Fruit fly (Drosophila melanogaster) whole organism, embryonic: ENCODE measurements around the gene Sfxn2.

Experiments used
- Antp ChIP-seq: fragments of 200-800 bp; sonication (Bioruptor generic); optimal IDR thresholded peaks from 3 replicates; lab custom pipeline; 2016; ENCODE audit warnings: missing biosample characterization, missing genetic modification characterization
- CG10462 ChIP-seq: fragments of 200-800 bp; sonication (Bioruptor generic); optimal IDR thresholded peaks from 2 replicates; lab custom pipeline; 2016; ENCODE audit warnings: missing biosample characterization, missing genetic modification characterization
- CG10979 ChIP-seq: fragments of 200-800 bp; sonication (Bioruptor generic); optimal IDR thresholded peaks from 2 replicates; lab custom pipeline; 2018; ENCODE audit warnings: missing biosample characterization, mild to moderate bottlenecking, missing genetic modification characterization, moderate library complexity
- CG11504 ChIP-seq: fragments of 200-800 bp; sonication (Bioruptor generic); optimal IDR thresholded peaks from 3 replicates; lab custom pipeline; 2019; ENCODE audit warnings: missing biosample characterization, mild to moderate bottlenecking, missing genetic modification characterization, moderate library complexity
- CG11723 ChIP-seq: fragments of 200-800 bp; sonication (Bioruptor generic); optimal IDR thresholded peaks from 2 replicates; lab custom pipeline; 2017; ENCODE audit warnings: missing biosample characterization, mild to moderate bottlenecking, missing genetic modification characterization
- CG13424 ChIP-seq: fragments of 200-800 bp; sonication (Bioruptor generic); optimal IDR thresholded peaks from 2 replicates; lab custom pipeline; 2019; ENCODE audit warnings: missing biosample characterization, mild to moderate bottlenecking, missing genetic modification characterization, moderate library complexity
- CG14050 ChIP-seq: fragments of 200-800 bp; sonication (Bioruptor generic); IDR thresholded peaks from 3 replicates; pipeline ENCODE4 v1.3.6; 2022; ENCODE audit warnings: missing biosample characterization, missing genetic modification characterization
- CG1529 ChIP-seq: fragments of 200-800 bp; sonication (Bioruptor generic); optimal IDR thresholded peaks from 3 replicates; lab custom pipeline; 2018; ENCODE audit warnings: missing biosample characterization, missing genetic modification characterization
- CG17359 ChIP-seq: fragments of 200-800 bp; sonication (Bioruptor generic); optimal IDR thresholded peaks from 3 replicates; lab custom pipeline; 2018; ENCODE audit warnings: missing biosample characterization, mild to moderate bottlenecking, missing genetic modification characterization, moderate library complexity
- CG17361 ChIP-seq: fragments of 200-800 bp; sonication (Bioruptor generic); IDR thresholded peaks from 3 replicates; pipeline ENCODE4 v1.3.6; 2022; ENCODE audit warnings: missing biosample characterization, missing genetic modification characterization
- CG2889 ChIP-seq: fragments of 200-800 bp; sonication (Bioruptor generic); IDR thresholded peaks from 3 replicates; pipeline ENCODE4 v1.3.6; 2022; ENCODE audit warnings: missing biosample characterization, missing genetic modification characterization
- CG3407 ChIP-seq: fragments of 200-800 bp; sonication (Bioruptor generic); optimal IDR thresholded peaks from 2 replicates; lab custom pipeline; 2018; ENCODE audit warnings: missing biosample characterization, mild to moderate bottlenecking, missing genetic modification characterization
- CG42726 ChIP-seq: fragments of 200-800 bp; sonication (Bioruptor generic); IDR thresholded peaks from 2 replicates; pipeline ENCODE4 v1.3.6; 2022; ENCODE audit warnings: missing biosample characterization, missing genetic modification characterization; ENCODE audit not compliant: partially characterized antibody
- CG4282 ChIP-seq: fragments of 200-800 bp; sonication (Bioruptor generic); optimal IDR thresholded peaks from 2 replicates; lab custom pipeline; 2016; ENCODE audit warnings: missing biosample characterization, missing genetic modification characterization
- CG4360 ChIP-seq: fragments of 200-800 bp; sonication (Bioruptor generic); IDR thresholded peaks from 2 replicates; pipeline ENCODE4 v1.3.6; 2022; ENCODE audit warnings: missing biosample characterization, missing genetic modification characterization
- CG5180 ChIP-seq: fragments of 200-800 bp; sonication (Bioruptor generic); optimal IDR thresholded peaks from 3 replicates; lab custom pipeline; 2017; ENCODE audit warnings: missing biosample characterization, missing genetic modification characterization, mild to moderate bottlenecking, moderate library complexity, missing genetic modification reagents
- CG6765 ChIP-seq: fragments of 200-800 bp; sonication (Bioruptor generic); optimal IDR thresholded peaks from 3 replicates; lab custom pipeline; 2017; ENCODE audit warnings: missing biosample characterization, mild to moderate bottlenecking, missing genetic modification characterization
- CG6791 ChIP-seq: fragments of 200-800 bp; sonication (Bioruptor generic); IDR thresholded peaks from 3 replicates; pipeline ENCODE4 v1.3.6; 2022; ENCODE audit warnings: missing biosample characterization, missing genetic modification characterization; ENCODE audit not compliant: partially characterized antibody
- CG7372 ChIP-seq: fragments of 200-800 bp; sonication (Bioruptor generic); IDR thresholded peaks from 2 replicates; pipeline ENCODE4 v1.3.6; 2022; ENCODE audit warnings: missing biosample characterization, missing genetic modification characterization
- CG8359 ChIP-seq: fragments of 200-800 bp; sonication (Bioruptor generic); optimal IDR thresholded peaks from 2 replicates; lab custom pipeline; 2017; ENCODE audit warnings: missing biosample characterization, mild to moderate bottlenecking, missing genetic modification characterization, borderline replicate concordance
- CG9215 ChIP-seq: fragments of 200-800 bp; sonication (Bioruptor generic); IDR thresholded peaks from 2 replicates; pipeline ENCODE4 v1.3.6; 2022; ENCODE audit warnings: missing biosample characterization, missing genetic modification characterization
- CoRest ChIP-seq: fragments of 200-800 bp; sonication (Bioruptor generic); optimal IDR thresholded peaks from 3 replicates; lab custom pipeline; 2018; ENCODE audit warnings: missing biosample characterization, mild to moderate bottlenecking, missing genetic modification characterization, moderate library complexity
- CrebB ChIP-seq: fragments of 200-800 bp; sonication (Bioruptor generic); optimal IDR thresholded peaks from 3 replicates; lab custom pipeline; 2018; ENCODE audit warnings: missing biosample characterization, mild to moderate bottlenecking, missing genetic modification characterization
- Dip2 ChIP-seq: fragments of 200-800 bp; sonication (Bioruptor generic); IDR thresholded peaks from 2 replicates; pipeline ENCODE4 v1.3.6; 2022; ENCODE audit warnings: missing biosample characterization, missing genetic modification characterization
- E2f2 ChIP-seq: fragments of 200-800 bp; sonication (Bioruptor generic); IDR thresholded peaks from 2 replicates; pipeline ENCODE4 v1.3.6; 2022; ENCODE audit warnings: missing biosample characterization, missing genetic modification characterization
- ERR ChIP-seq: fragments of 200-800 bp; sonication (Bioruptor generic); optimal IDR thresholded peaks from 2 replicates; lab custom pipeline; 2016; ENCODE audit warnings: missing biosample characterization, missing genetic modification characterization
- Ets97D ChIP-seq: fragments of 200-800 bp; sonication (Bioruptor generic); optimal IDR thresholded peaks from 3 replicates; lab custom pipeline; 2016; ENCODE audit warnings: missing biosample characterization, missing genetic modification characterization
- Fer3 ChIP-seq: fragments of 200-800 bp; sonication (Bioruptor generic); optimal IDR thresholded peaks from 2 replicates; lab custom pipeline; 2018; ENCODE audit warnings: missing biosample characterization, mild to moderate bottlenecking, missing genetic modification characterization, moderate library complexity
- Hmx ChIP-seq: fragments of 200-800 bp; sonication (Bioruptor generic); optimal IDR thresholded peaks from 2 replicates; lab custom pipeline; 2016; ENCODE audit warnings: missing biosample characterization, missing genetic modification characterization
- Lpt ChIP-seq: fragments of >200 bp; optimal IDR thresholded peaks from 2 replicates; lab custom pipeline; 2018; ENCODE audit warnings: missing biosample characterization, missing genetic modification characterization
- Sox102F ChIP-seq: fragments of 200-800 bp; sonication (Bioruptor generic); optimal IDR thresholded peaks from 2 replicates; lab custom pipeline; 2018; ENCODE audit warnings: missing biosample characterization, mild to moderate bottlenecking, missing genetic modification characterization, moderate library complexity
- ash1 ChIP-seq: fragments of 200-800 bp; sonication (Bioruptor generic); optimal IDR thresholded peaks from 2 replicates; lab custom pipeline; 2018; ENCODE audit warnings: missing biosample characterization, mild to moderate bottlenecking, missing genetic modification characterization
- corto ChIP-seq: fragments of 200-800 bp; sonication (Bioruptor generic); optimal IDR thresholded peaks from 2 replicates; lab custom pipeline; 2016; ENCODE audit warnings: missing biosample characterization, mild to moderate bottlenecking, missing genetic modification characterization, moderate library complexity
- crp ChIP-seq, 2 experiments: fragments of 200-800 bp; sonication (Bioruptor generic); optimal IDR thresholded peaks; 2 replicates in 1 of 2; 3 replicates in 1 of 2; lab custom pipeline; 2017; ENCODE audit warnings: missing biosample characterization in 2 of 2, missing genetic modification characterization in 2 of 2, mild to moderate bottlenecking in 1 of 2, moderate library complexity in 1 of 2
- emc ChIP-seq: fragments of 200-800 bp; sonication (Bioruptor generic); optimal IDR thresholded peaks from 2 replicates; lab custom pipeline; 2016; ENCODE audit warnings: missing biosample characterization, missing genetic modification characterization
- fd102C ChIP-seq: fragments of 200-800 bp; sonication (Bioruptor generic); optimal IDR thresholded peaks from 2 replicates; lab custom pipeline; 2018; ENCODE audit warnings: missing biosample characterization, mild to moderate bottlenecking, missing genetic modification characterization, moderate library complexity
- gcm ChIP-seq: fragments of 200-800 bp; sonication (Bioruptor generic); optimal IDR thresholded peaks from 2 replicates; lab custom pipeline; 2019; ENCODE audit warnings: missing biosample characterization, mild to moderate bottlenecking, missing genetic modification characterization, moderate library complexity
- gem ChIP-seq: fragments of 200-800 bp; sonication (Bioruptor generic); optimal IDR thresholded peaks from 2 replicates; lab custom pipeline; 2019; ENCODE audit warnings: missing biosample characterization, mild to moderate bottlenecking, missing genetic modification characterization, moderate library complexity
- kah ChIP-seq: fragments of 200-800 bp; sonication (Bioruptor generic); optimal IDR thresholded peaks from 2 replicates; lab custom pipeline; 2018; ENCODE audit warnings: missing biosample characterization, mild to moderate bottlenecking, missing genetic modification characterization
- lbe ChIP-seq: fragments of 200-800 bp; sonication (Bioruptor generic); optimal IDR thresholded peaks from 2 replicates; lab custom pipeline; 2016; ENCODE audit warnings: missing biosample characterization, mild to moderate bottlenecking, missing genetic modification characterization
- luna ChIP-seq: fragments of 200-800 bp; sonication (Bioruptor generic); optimal IDR thresholded peaks from 2 replicates; lab custom pipeline; 2016; ENCODE audit warnings: missing biosample characterization, missing genetic modification characterization
- mld ChIP-seq: fragments of 200-800 bp; sonication (Bioruptor generic); IDR thresholded peaks from 3 replicates; pipeline ENCODE4 v1.3.6; 2022; ENCODE audit warnings: missing biosample characterization, missing genetic modification characterization; ENCODE audit not compliant: partially characterized antibody
- nmo ChIP-seq: fragments of 200-800 bp; sonication (Bioruptor generic); optimal IDR thresholded peaks from 2 replicates; lab custom pipeline; 2018; ENCODE audit warnings: missing biosample characterization, mild to moderate bottlenecking, missing genetic modification characterization, moderate library complexity
- rib ChIP-seq: fragments of 200-800 bp; sonication (Bioruptor generic); IDR thresholded peaks from 2 replicates; pipeline ENCODE4 v1.3.6; 2022; ENCODE audit warnings: missing biosample characterization, missing genetic modification characterization
- row ChIP-seq: fragments of 200-800 bp; sonication (Bioruptor generic); IDR thresholded peaks from 3 replicates; pipeline ENCODE4 v1.3.6; 2022; ENCODE audit warnings: missing biosample characterization, missing genetic modification characterization
- sim ChIP-seq: fragments of 200-800 bp; sonication (Bioruptor generic); IDR thresholded peaks from 2 replicates; pipeline ENCODE4 v1.3.6; 2022; ENCODE audit warnings: missing biosample characterization, missing genetic modification characterization
- slbo ChIP-seq: fragments of 200-800 bp; sonication (Bioruptor generic); IDR thresholded peaks from 2 replicates; pipeline ENCODE4 v1.3.6; 2022; ENCODE audit warnings: missing biosample characterization, missing genetic modification characterization
- sug ChIP-seq: fragments of 200-800 bp; optimal IDR thresholded peaks from 2 replicates; lab custom pipeline; 2019; ENCODE audit warnings: missing biosample characterization, mild to moderate bottlenecking, missing genetic modification characterization, moderate library complexity
- tup ChIP-seq: fragments of 200-800 bp; sonication (Bioruptor generic); optimal IDR thresholded peaks from 2 replicates; lab custom pipeline; 2016; ENCODE audit warnings: missing biosample characterization, mild to moderate bottlenecking, missing genetic modification characterization, moderate library complexity

Gene Sfxn2

dm6 chr3L:19041665-19042385, 21.1 kb upstream of the Sfxn2 start (continued):
- peak; percentile 38 for TF ChIP-seq lbe (GFP tag; lab: Kevin White, UChicago)
- peak; percentile 70 for TF ChIP-seq CG4282 (GFP tag; lab: Kevin White, UChicago)
- no peak for TF ChIP-seq CG42726 (GFP tag; lab: Robert Waterston, UW)
- TF ChIP-seq slbo (GFP tag; lab: Robert Waterston, UW): no peak
- TF ChIP-seq crp (GFP tag; optimal IDR thresholded peaks at IDR 0.05; lab: Kevin White, UChicago): no peak
- TF ChIP-seq Sox102F (GFP tag; lab: Kevin White, UChicago): peak; percentile 57
- no peak for TF ChIP-seq kah
- TF ChIP-seq CG17359 (tag; lab: Kevin White, UChicago): peak; percentile 24
- TF ChIP-seq CG17361 (GFP tag; lab: Robert Waterston, UW): peak; percentile 67; the same call in 2 of the 3 replicates
- no peak for TF ChIP-seq CrebB (tag; lab: Kevin White, UChicago)
- TF ChIP-seq gcm (GFP tag; lab: Kevin White, UChicago): no peak
- TF ChIP-seq CoRest (tag; lab: Kevin White, UChicago): peak; percentile 35
- TF ChIP-seq ash1: no peak
- TF ChIP-seq CG1529 (GFP tag; lab: Kevin White, UChicago): no peak
- TF ChIP-seq Ets97D (GFP tag; lab: Kevin White, UChicago): no peak
- TF ChIP-seq CG8359: no peak
- TF ChIP-seq Dip2 (GFP tag; lab: Robert Waterston, UW): no peak
- peak; percentile 8 for TF ChIP-seq CG11723 (GFP tag; lab: Kevin White, UChicago)
- TF ChIP-seq CG6765 (GFP tag; lab: Kevin White, UChicago): no peak
- peak; percentile 69 for TF ChIP-seq CG11504
- peak; percentile 62 for TF ChIP-seq corto (GFP tag; lab: Kevin White, UChicago)
- 0 out of 3 replicates have a peak, but pooled peaks have one; percentile 24 for TF ChIP-seq CG6791
- no peak for TF ChIP-seq tup (GFP tag; lab: Kevin White, UChicago)
- no peak for TF ChIP-seq Fer3 (tag; lab: Kevin White, UChicago)
- TF ChIP-seq CG13424: peak; percentile 48
- TF ChIP-seq mld (GFP tag; lab: Robert Waterston, UW): no peak
- no peak for TF ChIP-seq CG10462 (GFP tag; lab: Kevin White, UChicago)
- no peak for TF ChIP-seq CG2889 (GFP tag; lab: Robert Waterston, UW)
- no peak for TF ChIP-seq Hmx (GFP tag; lab: Kevin White, UChicago)
- TF ChIP-seq CG10979 (tag; lab: Kevin White, UChicago): peak; percentile 48
- no peak for TF ChIP-seq ERR (GFP tag; lab: Kevin White, UChicago)
- TF ChIP-seq CG3407 (GFP tag; lab: Kevin White, UChicago): peak; percentile 4
- TF ChIP-seq sug (tag; lab: Kevin White, UChicago): no peak
- no peak for TF ChIP-seq emc
- TF ChIP-seq gem: peak; percentile 66
- TF ChIP-seq CG4360: no peak
- TF ChIP-seq E2f2: no peak
- no peak for TF ChIP-seq luna
- TF ChIP-seq CG9215 (GFP tag; lab: Robert Waterston, UW): no peak
- no peak for TF ChIP-seq sim (GFP tag; lab: Robert Waterston, UW)
- TF ChIP-seq Antp: no peak
- TF ChIP-seq Lpt (GFP tag; lab: Kevin White, UChicago): no peak
- no peak; the same call in 1 of the 2 replicates for TF ChIP-seq rib
- no peak for TF ChIP-seq CG14050 (GFP tag; lab: Robert Waterston, UW)
- TF ChIP-seq CG7372 (GFP tag; lab: Robert Waterston, UW): no peak
- peak; percentile 41 for TF ChIP-seq nmo (GFP tag; lab: Kevin White, UChicago)
- TF ChIP-seq fd102C (GFP tag; lab: Kevin White, UChicago): no peak
- peak; percentile 32; the same call in 2 of the 3 replicates for TF ChIP-seq row
- TF ChIP-seq CG5180 (GFP tag; lab: Kevin White, UChicago): peak; percentile 75
